Fruit fly (Drosophila melanogaster) whole organism, embryonic: ENCODE measurements around the gene CG14803.

Source experiments
- Blimp-1 ChIP-seq: fragments of 200-800 bp; sonication (Bioruptor generic); optimal IDR thresholded peaks from 3 replicates; lab custom pipeline; 2018; ENCODE audit warnings: missing biosample characterization, missing genetic modification characterization, mild to moderate bottlenecking, moderate library complexity, missing genetic modification reagents
- Bteb2 ChIP-seq: fragments of 200-800 bp; sonication (Bioruptor generic); optimal IDR thresholded peaks from 2 replicates; lab custom pipeline; 2016; ENCODE audit warnings: missing biosample characterization, missing genetic modification characterization
- CG10366 ChIP-seq: fragments of 200-800 bp; sonication (Bioruptor generic); IDR thresholded peaks from 2 replicates; pipeline ENCODE4 v1.3.6; 2022; ENCODE audit warnings: missing biosample characterization, missing genetic modification characterization
- CG10565 ChIP-seq: fragments of 200-800 bp; sonication (Bioruptor generic); optimal IDR thresholded peaks from 3 replicates; lab custom pipeline; 2016; ENCODE audit warnings: missing biosample characterization, mild to moderate bottlenecking, missing genetic modification characterization
- CG11398 ChIP-seq: fragments of 200-800 bp; sonication (Bioruptor generic); optimal IDR thresholded peaks from 2 replicates; lab custom pipeline; 2016; ENCODE audit warnings: missing biosample characterization, missing genetic modification characterization
- CG11560 ChIP-seq: fragments of 200-800 bp; sonication (Bioruptor generic); IDR thresholded peaks from 3 replicates; pipeline ENCODE4 v1.3.6; 2022; ENCODE audit warnings: missing biosample characterization, missing genetic modification characterization
- CG1233 ChIP-seq: fragments of 200-800 bp; sonication (Bioruptor generic); optimal IDR thresholded peaks from 4 replicates; lab custom pipeline; 2018; ENCODE audit warnings: missing biosample characterization, mild to moderate bottlenecking, missing genetic modification characterization
- CG13123 ChIP-seq: fragments of 200-800 bp; sonication (Bioruptor generic); optimal IDR thresholded peaks from 2 replicates; lab custom pipeline; 2016; ENCODE audit warnings: missing biosample characterization, missing genetic modification characterization
- CG14860 ChIP-seq: fragments of 200-800 bp; sonication (Bioruptor generic); IDR thresholded peaks from 3 replicates; pipeline ENCODE4 v1.3.6; 2022; ENCODE audit warnings: missing biosample characterization, missing genetic modification characterization; ENCODE audit not compliant: partially characterized antibody
- CG15696 ChIP-seq: fragments of 200-800 bp; sonication (Bioruptor generic); optimal IDR thresholded peaks from 2 replicates; lab custom pipeline; 2019; ENCODE audit warnings: missing biosample characterization, mild to moderate bottlenecking, missing genetic modification characterization, moderate library complexity
- CG17385 ChIP-seq: fragments of 200-800 bp; sonication (Bioruptor generic); optimal IDR thresholded peaks from 3 replicates; lab custom pipeline; 2018; ENCODE audit warnings: missing biosample characterization, mild to moderate bottlenecking, missing genetic modification characterization
- CG18476 ChIP-seq: fragments of 200-800 bp; sonication (Bioruptor generic); optimal IDR thresholded peaks from 2 replicates; lab custom pipeline; 2016; ENCODE audit warnings: missing biosample characterization, mild to moderate bottlenecking, missing genetic modification characterization
- CG18619 ChIP-seq: fragments of 200-800 bp; sonication (Bioruptor generic); optimal IDR thresholded peaks from 3 replicates; lab custom pipeline; 2017; ENCODE audit warnings: missing biosample characterization, mild to moderate bottlenecking, missing genetic modification characterization
- CG32767 ChIP-seq: fragments of 200-800 bp; sonication (Bioruptor generic); IDR thresholded peaks from 2 replicates; pipeline ENCODE4 v1.3.6; 2022; ENCODE audit warnings: missing biosample characterization, missing genetic modification characterization
- CG34376 ChIP-seq: fragments of 200-800 bp; sonication (Bioruptor generic); optimal IDR thresholded peaks from 2 replicates; lab custom pipeline; 2018; ENCODE audit warnings: missing biosample characterization, mild to moderate bottlenecking, missing genetic modification characterization
- CG3726 ChIP-seq: fragments of 200-800 bp; sonication (Bioruptor generic); IDR thresholded peaks from 3 replicates; pipeline ENCODE4, ENCODE4 v1.3.6; 2022; ENCODE audit warnings: missing biosample characterization, missing genetic modification characterization
- CG4282 ChIP-seq: fragments of 200-800 bp; sonication (Bioruptor generic); optimal IDR thresholded peaks from 2 replicates; lab custom pipeline; 2016; ENCODE audit warnings: missing biosample characterization, missing genetic modification characterization
- CG4730 ChIP-seq: fragments of 200-800 bp; sonication (Bioruptor generic); IDR thresholded peaks from 2 replicates; pipeline ENCODE4 v1.3.6; 2022; ENCODE audit warnings: missing biosample characterization, missing genetic modification characterization
- CG6765 ChIP-seq: fragments of 200-800 bp; sonication (Bioruptor generic); optimal IDR thresholded peaks from 3 replicates; lab custom pipeline; 2017; ENCODE audit warnings: missing biosample characterization, mild to moderate bottlenecking, missing genetic modification characterization
- CG7357 ChIP-seq: fragments of 200-800 bp; sonication (Bioruptor generic); IDR thresholded peaks from 3 replicates; pipeline ENCODE4 v1.3.6; 2022; ENCODE audit warnings: missing biosample characterization, missing genetic modification characterization
- CG7839 ChIP-seq: fragments of 200-800 bp; sonication (Bioruptor generic); optimal IDR thresholded peaks from 3 replicates; lab custom pipeline; 2018; ENCODE audit warnings: missing biosample characterization, mild to moderate bottlenecking, missing genetic modification characterization, moderate library complexity
- CG8359 ChIP-seq: fragments of 200-800 bp; sonication (Bioruptor generic); optimal IDR thresholded peaks from 2 replicates; lab custom pipeline; 2017; ENCODE audit warnings: missing biosample characterization, mild to moderate bottlenecking, missing genetic modification characterization, borderline replicate concordance
- CG8478 ChIP-seq: fragments of >200 bp; optimal IDR thresholded peaks from 2 replicates; lab custom pipeline; 2018
- CG8924 ChIP-seq: fragments of 200-800 bp; optimal IDR thresholded peaks from 3 replicates; lab custom pipeline; 2019; ENCODE audit warnings: missing biosample characterization, mild to moderate bottlenecking, missing genetic modification characterization, moderate library complexity
- CTCF ChIP-seq: fragments of 200-800 bp; sonication (Bioruptor generic); optimal IDR thresholded peaks from 2 replicates; lab custom pipeline; 2017; ENCODE audit warnings: missing biosample characterization, mild to moderate bottlenecking, missing genetic modification characterization, moderate library complexity
- E2f1 ChIP-seq: fragments of 200-800 bp; sonication (Bioruptor generic); IDR thresholded peaks from 2 replicates; pipeline ENCODE4 v1.3.6; 2022; ENCODE audit warnings: missing biosample characterization, missing genetic modification characterization
- HLH54F ChIP-seq: fragments of 200-800 bp; sonication (Bioruptor generic); optimal IDR thresholded peaks from 3 replicates; lab custom pipeline; 2016; ENCODE audit warnings: missing biosample characterization, missing genetic modification characterization
- Hey ChIP-seq: fragments of 200-800 bp; sonication (Bioruptor generic); optimal IDR thresholded peaks from 3 replicates; lab custom pipeline; 2018; ENCODE audit warnings: missing biosample characterization, mild to moderate bottlenecking, missing genetic modification characterization
- Hmx ChIP-seq: fragments of 200-800 bp; sonication (Bioruptor generic); optimal IDR thresholded peaks from 2 replicates; lab custom pipeline; 2016; ENCODE audit warnings: missing biosample characterization, missing genetic modification characterization
- Lim3 ChIP-seq: fragments of 200-800 bp; sonication (Bioruptor generic); IDR thresholded peaks from 2 replicates; pipeline ENCODE4 v1.3.6; 2022; ENCODE audit warnings: missing biosample characterization, missing genetic modification characterization
- Lpt ChIP-seq: fragments of >200 bp; optimal IDR thresholded peaks from 2 replicates; lab custom pipeline; 2018; ENCODE audit warnings: missing biosample characterization, missing genetic modification characterization
- PHDP ChIP-seq: fragments of 200-800 bp; sonication (Bioruptor generic); optimal IDR thresholded peaks from 3 replicates; lab custom pipeline; 2018; ENCODE audit warnings: missing biosample characterization, mild to moderate bottlenecking, missing genetic modification characterization, moderate library complexity
- Ptx1 ChIP-seq: fragments of 200-800 bp; sonication (Bioruptor generic); IDR thresholded peaks from 2 replicates; pipeline ENCODE4 v1.3.6; 2022; ENCODE audit warnings: missing biosample characterization, missing genetic modification characterization
- Ravus ChIP-seq: fragments of 200-800 bp; sonication (Bioruptor generic); IDR thresholded peaks from 2 replicates; pipeline ENCODE4 v1.3.6; 2022; ENCODE audit warnings: missing biosample characterization, missing genetic modification characterization
- Sry-δ ChIP-seq: fragments of 200-800 bp; sonication (Bioruptor generic); optimal IDR thresholded peaks from 2 replicates; lab custom pipeline; 2016; ENCODE audit warnings: missing biosample characterization, missing genetic modification characterization
- aop ChIP-seq: fragments of 200-800 bp; sonication (Bioruptor generic); IDR thresholded peaks from 2 replicates; pipeline ENCODE4 v1.3.6; 2022; ENCODE audit warnings: missing biosample characterization, missing genetic modification characterization
- bcd ChIP-seq: fragments of 200-800 bp; sonication (Bioruptor generic); optimal IDR thresholded peaks from 2 replicates; lab custom pipeline; 2017; ENCODE audit warnings: missing biosample characterization, mild to moderate bottlenecking, missing genetic modification characterization
- bigmax ChIP-seq: fragments of 200-800 bp; sonication (Bioruptor generic); optimal IDR thresholded peaks from 2 replicates; lab custom pipeline; 2018; ENCODE audit warnings: missing biosample characterization, mild to moderate bottlenecking, missing genetic modification characterization
- dati ChIP-seq: fragments of 200-800 bp; sonication (Bioruptor generic); IDR thresholded peaks from 2 replicates; pipeline ENCODE4 v1.3.6; 2022; ENCODE audit warnings: missing biosample characterization, missing genetic modification characterization
- fru ChIP-seq: fragments of >200 bp; optimal IDR thresholded peaks from 2 replicates; lab custom pipeline; 2017
- grn ChIP-seq: fragments of 200-800 bp; sonication (Bioruptor generic); optimal IDR thresholded peaks from 3 replicates; lab custom pipeline; 2017; ENCODE audit warnings: missing biosample characterization, missing genetic modification characterization
- gsb-n ChIP-seq: fragments of 200-800 bp; sonication (Bioruptor generic); optimal IDR thresholded peaks from 3 replicates; lab custom pipeline; 2018; ENCODE audit warnings: missing biosample characterization, mild to moderate bottlenecking, missing genetic modification characterization
- h ChIP-seq: fragments of >200 bp; optimal IDR thresholded peaks from 2 replicates; lab custom pipeline; 2017
- maf-S ChIP-seq: fragments of 200-800 bp; sonication (Bioruptor generic); optimal IDR thresholded peaks from 2 replicates; lab custom pipeline; 2016; ENCODE audit warnings: missing biosample characterization, missing genetic modification characterization
- nerfin-1 ChIP-seq: fragments of 200-800 bp; sonication (Bioruptor generic); optimal IDR thresholded peaks from 3 replicates; lab custom pipeline; 2019; ENCODE audit warnings: missing biosample characterization, mild to moderate bottlenecking, missing genetic modification characterization, moderate library complexity
- pho ChIP-seq: fragments of 200-800 bp; sonication (Bioruptor generic); optimal IDR thresholded peaks from 2 replicates; lab custom pipeline; 2016; ENCODE audit warnings: missing biosample characterization, missing genetic modification characterization
- prd ChIP-seq, 3 experiments: fragments of >200 bp in 2 of 3; fragments of 200-800 bp in 1 of 3; sonication (Bioruptor generic) in 1 of 3; optimal IDR thresholded peaks in 2 of 3; IDR thresholded peaks in 1 of 3; 2 replicates in 2 of 3; 3 replicates in 1 of 3; pipeline versions ENCODE4 v1.3.6 to Lab custom; 2017 to 2022; ENCODE audit warnings: missing biosample characterization in 1 of 3, missing genetic modification characterization in 1 of 3
- sc ChIP-seq, 3 experiments: fragments of >200 bp in 2 of 3; fragments of 200-800 bp in 1 of 3; sonication (Bioruptor generic) in 1 of 3; optimal IDR thresholded peaks; 2 replicates in 2 of 3; 3 replicates in 1 of 3; lab custom pipeline; 2017; ENCODE audit warnings: mild to moderate bottlenecking in 1 of 3, missing biosample characterization in 1 of 3, missing genetic modification characterization in 1 of 3, missing genetic modification reagents in 1 of 3
- sr ChIP-seq: fragments of 200-800 bp; sonication (Bioruptor generic); IDR thresholded peaks from 3 replicates; pipeline ENCODE4 v1.3.6; 2022; ENCODE audit warnings: missing biosample characterization, missing genetic modification characterization
- tap ChIP-seq: fragments of 200-800 bp; optimal IDR thresholded peaks from 3 replicates; lab custom pipeline; 2019; ENCODE audit warnings: missing biosample characterization, mild to moderate bottlenecking, missing genetic modification characterization, moderate library complexity
- wdn ChIP-seq: fragments of 200-800 bp; sonication (Bioruptor generic); IDR thresholded peaks from 2 replicates; pipeline ENCODE4 v1.3.6; 2022; ENCODE audit warnings: missing biosample characterization, missing genetic modification characterization
- zfh2 ChIP-seq: fragments of 200-800 bp; sonication (Bioruptor generic); optimal IDR thresholded peaks from 2 replicates; lab custom pipeline; 2016; ENCODE audit warnings: missing biosample characterization, missing genetic modification characterization

The CG14803 gene

dm6 chrX:1879606-1880110 is 11.0 kb downstream of the CG14803 start, which contains the start of gene CG14818 (continued):
- TF ChIP-seq CG10565 (GFP tag; lab: Kevin White, UChicago), result no peak
- no peak for TF ChIP-seq sr (GFP tag; lab: Robert Waterston, UW)
- TF ChIP-seq CG4730 (GFP tag; lab: Robert Waterston, UW), result peak; percentile 26; the same call in 1 of the 2 replicates
- TF ChIP-seq tap (tag; lab: Kevin White, UChicago), result no peak
- TF ChIP-seq Lim3 (GFP tag; lab: Robert Waterston, UW), result no peak
- TF ChIP-seq CG6765 (GFP tag; lab: Kevin White, UChicago), result no peak
- TF ChIP-seq fru, result no peak
- no peak for TF ChIP-seq aop (GFP tag; lab: Robert Waterston, UW)
- TF ChIP-seq gsb-n, result no peak
- peak; percentile 64; the same call in 2 of the 3 replicates for TF ChIP-seq CG7357 (GFP tag; lab: Robert Waterston, UW)
- no peak for TF ChIP-seq wdn (GFP tag; lab: Robert Waterston, UW)
- TF ChIP-seq PHDP (tag; lab: Kevin White, UChicago), result peak; percentile 51
- no peak for TF ChIP-seq prd (optimal IDR thresholded peaks at IDR 0.05; lab: Kevin White, UChicago)
- TF ChIP-seq prd (GFP tag; IDR thresholded peaks at IDR 0.05; lab: Robert Waterston, UW), result peak; percentile 73; the same call in 2 of the 3 replicates
- TF ChIP-seq CG8924 (tag; lab: Kevin White, UChicago), result peak; percentile 6
- TF ChIP-seq CG15696 (tag; lab: Kevin White, UChicago), result peak; percentile 61
- no peak for TF ChIP-seq Lpt (GFP tag; lab: Kevin White, UChicago)
- peak; percentile 46 for TF ChIP-seq CG10366 (GFP tag; lab: Robert Waterston, UW)
- TF ChIP-seq CG34376, result peak; percentile 30
- no peak for TF ChIP-seq Hmx (GFP tag; lab: Kevin White, UChicago)
- TF ChIP-seq CG14860 (GFP tag; lab: Robert Waterston, UW), result peak; percentile 82
- TF ChIP-seq grn (GFP tag; lab: Kevin White, UChicago), result no peak
- TF ChIP-seq dati, result no peak
- TF ChIP-seq zfh2 (GFP tag; lab: Kevin White, UChicago), result peak; percentile 72
- TF ChIP-seq maf-S (GFP tag; lab: Kevin White, UChicago), result peak; percentile 59
- no peak for TF ChIP-seq h (lab: Kevin White, UChicago)
- TF ChIP-seq Bteb2, result peak; percentile 22
- no peak for TF ChIP-seq nerfin-1 (tag; lab: Kevin White, UChicago)
- peak; percentile 66 for TF ChIP-seq CG7839 (tag; lab: Kevin White, UChicago)
- no peak for TF ChIP-seq CG8359 (GFP tag; lab: Kevin White, UChicago)
- TF ChIP-seq Hey (tag; lab: Kevin White, UChicago), result no peak
- no peak for TF ChIP-seq CG13123 (GFP tag; lab: Kevin White, UChicago)
- no peak for TF ChIP-seq bigmax
- TF ChIP-seq sc (optimal IDR thresholded peaks at IDR 0.05; lab: Kevin White, UChicago), result no peak
- TF ChIP-seq sc (GFP tag; optimal IDR thresholded peaks at IDR 0.05; lab: Kevin White, UChicago), result no peak
- TF ChIP-seq Sry-δ, result peak; percentile 88
- TF ChIP-seq CG17385 (GFP tag; lab: Kevin White, UChicago), result peak; percentile 53
- TF ChIP-seq CG18476 (GFP tag; lab: Kevin White, UChicago), result no peak
- no peak for TF ChIP-seq Blimp-1
- TF ChIP-seq Ravus, result no peak; the same call in 1 of the 2 replicates
- TF ChIP-seq CG11398, result peak; percentile 36
- no peak for TF ChIP-seq CG32767 (GFP tag; lab: Robert Waterston, UW)
- TF ChIP-seq CG3726 (GFP tag; lab: Robert Waterston, UW), result no peak
- TF ChIP-seq pho (GFP tag; lab: Kevin White, UChicago), result peak; percentile 41
- TF ChIP-seq CTCF (GFP tag; lab: Kevin White, UChicago), result no peak
- TF ChIP-seq bcd, result peak; percentile 48
- peak; percentile 51; the same call in 1 of the 2 replicates for TF ChIP-seq E2f1 (GFP tag; lab: Robert Waterston, UW)
- TF ChIP-seq CG8478, result no peak
- TF ChIP-seq CG18619 (GFP tag; lab: Kevin White, UChicago), result peak; percentile 49
- peak; percentile 38 for TF ChIP-seq CG1233
- peak; percentile 44 for TF ChIP-seq HLH54F (GFP tag; lab: Kevin White, UChicago)
- no peak for TF ChIP-seq CG4282 (GFP tag; lab: Kevin White, UChicago)
- no peak for TF ChIP-seq CG11560
- TF ChIP-seq Ptx1 (GFP tag; lab: Robert Waterston, UW), result peak; percentile 78
